Worm (Caenorhabditis elegans) whole organism, late embryonic: ENCODE data around the gene R13H4.2.

ENCODE experiments used
- C08G9.2 ChIP-seq: sonication (generic microtip); optimal IDR thresholded peaks from 2 replicates; lab custom pipeline; 2016; ENCODE audit warnings: mild to moderate bottlenecking, missing genetic modification characterization, moderate library complexity, missing compliant biosample characterization
- F13H6.1 ChIP-seq: sonication (generic microtip); optimal IDR thresholded peaks from 2 replicates; lab custom pipeline; 2016; ENCODE audit warnings: missing genetic modification characterization, missing compliant biosample characterization
- Y22D7AL.16 ChIP-seq: sonication (generic microtip); optimal IDR thresholded peaks from 2 replicates; lab custom pipeline; 2016; ENCODE audit warnings: missing genetic modification characterization, missing compliant biosample characterization
- ahr-1 ChIP-seq: sonication (generic microtip); optimal IDR thresholded peaks from 2 replicates; lab custom pipeline; 2016; ENCODE audit warnings: missing genetic modification characterization, missing compliant biosample characterization
- ama-1 ChIP-seq: fragments of 150-350 bp; optimal IDR thresholded peaks from 2 replicates; lab custom pipeline; 2014
- ceh-14 ChIP-seq: sonication (generic microtip); optimal IDR thresholded peaks from 2 replicates; lab custom pipeline; 2016; ENCODE audit warnings: missing genotype, missing genetic modification characterization, missing compliant biosample characterization
- ceh-19 ChIP-seq: fragments of 200-800 bp; sonication (Bioruptor generic); optimal IDR thresholded peaks from 2 replicates; lab custom pipeline; 2018; ENCODE audit warnings: mild to moderate bottlenecking, missing genetic modification characterization, missing compliant biosample characterization
- ceh-2 ChIP-seq: sonication (generic microtip); optimal IDR thresholded peaks from 2 replicates; lab custom pipeline; 2016; ENCODE audit warnings: missing genotype, missing genetic modification characterization, missing compliant biosample characterization
- ceh-22 ChIP-seq: sonication (generic microtip); optimal IDR thresholded peaks from 2 replicates; lab custom pipeline; 2017; ENCODE audit warnings: missing biosample characterization, missing genetic modification characterization
- ceh-24 ChIP-seq: sonication (generic microtip); optimal IDR thresholded peaks from 2 replicates; lab custom pipeline; 2016; ENCODE audit warnings: mild to moderate bottlenecking, missing genetic modification characterization, missing compliant biosample characterization
- ceh-30 ChIP-seq: fragments of 150-350 bp; optimal IDR thresholded peaks from 2 replicates; lab custom pipeline; 2014; ENCODE audit warnings: missing biosample characterization, missing genetic modification characterization
- ceh-31 ChIP-seq: sonication (generic microtip); optimal IDR thresholded peaks from 2 replicates; lab custom pipeline; 2016; ENCODE audit warnings: missing genetic modification characterization, missing compliant biosample characterization
- ceh-48 ChIP-seq: sonication (generic microtip); optimal IDR thresholded peaks from 2 replicates; lab custom pipeline; 2016; ENCODE audit warnings: missing genetic modification characterization, inconsistent platforms, missing compliant biosample characterization
- che-1 ChIP-seq: sonication (generic microtip); optimal IDR thresholded peaks from 2 replicates; lab custom pipeline; 2016; ENCODE audit warnings: mild to moderate bottlenecking, missing genetic modification characterization, missing compliant biosample characterization
- elt-4 ChIP-seq: sonication (generic microtip); optimal IDR thresholded peaks from 2 replicates; lab custom pipeline; 2016; ENCODE audit warnings: missing genetic modification characterization, missing compliant biosample characterization
- fax-1 ChIP-seq: sonication (generic microtip); optimal IDR thresholded peaks from 2 replicates; lab custom pipeline; 2016; ENCODE audit warnings: missing genotype, missing genetic modification characterization, missing compliant biosample characterization
- fkh-10 ChIP-seq: fragments of 150-350 bp; optimal IDR thresholded peaks from 2 replicates; lab custom pipeline; 2014; ENCODE audit warnings: missing biosample characterization, missing genetic modification reagents, missing genetic modification characterization
- fkh-6 ChIP-seq: sonication (generic microtip); optimal IDR thresholded peaks from 2 replicates; lab custom pipeline; 2016; ENCODE audit warnings: missing genetic modification characterization, missing compliant biosample characterization
- gmeb-2 ChIP-seq: sonication (generic microtip); optimal IDR thresholded peaks from 2 replicates; lab custom pipeline; 2016; ENCODE audit warnings: missing genetic modification characterization, inconsistent platforms, missing compliant biosample characterization
- hlh-15 ChIP-seq: sonication (generic microtip); optimal IDR thresholded peaks from 2 replicates; lab custom pipeline; 2016; ENCODE audit warnings: missing genetic modification characterization, missing compliant biosample characterization
- lim-6 ChIP-seq: sonication (generic microtip); optimal IDR thresholded peaks from 2 replicates; lab custom pipeline; 2016; ENCODE audit warnings: missing genetic modification characterization, missing compliant biosample characterization
- mec-3 ChIP-seq: sonication (generic microtip); optimal IDR thresholded peaks from 2 replicates; lab custom pipeline; 2016; ENCODE audit warnings: borderline replicate concordance, missing genetic modification characterization, missing compliant biosample characterization
- nhr-11 ChIP-seq: fragments of 150-350 bp; optimal IDR thresholded peaks from 2 replicates; lab custom pipeline; 2014; ENCODE audit warnings: missing biosample characterization, missing genetic modification characterization
- nhr-232 ChIP-seq: sonication (generic microtip); optimal IDR thresholded peaks from 2 replicates; lab custom pipeline; 2016; ENCODE audit warnings: missing genetic modification characterization, missing compliant biosample characterization
- pag-3 ChIP-seq: sonication (generic microtip); optimal IDR thresholded peaks from 2 replicates; lab custom pipeline; 2016; ENCODE audit warnings: missing compliant biosample characterization, missing genetic modification characterization, borderline replicate concordance
- pax-1 ChIP-seq: fragments of 150-350 bp; optimal IDR thresholded peaks from 2 replicates; lab custom pipeline; 2014; ENCODE audit warnings: missing biosample characterization, missing genetic modification characterization
- pha-2 ChIP-seq: sonication (generic microtip); optimal IDR thresholded peaks from 2 replicates; lab custom pipeline; 2017; ENCODE audit warnings: mild to moderate bottlenecking, missing genetic modification characterization, missing compliant biosample characterization
- pqm-1 ChIP-seq: sonication (generic microtip); optimal IDR thresholded peaks from 2 replicates; lab custom pipeline; 2016; ENCODE audit warnings: missing genetic modification characterization, missing compliant biosample characterization
- ref-2 ChIP-seq: sonication (generic microtip); optimal IDR thresholded peaks from 2 replicates; lab custom pipeline; 2016; ENCODE audit warnings: missing genetic modification characterization, missing compliant biosample characterization
- rnt-1 ChIP-seq: sonication (generic microtip); optimal IDR thresholded peaks from 2 replicates; lab custom pipeline; 2016; ENCODE audit warnings: missing genetic modification characterization, missing compliant biosample characterization
- sox-2 ChIP-seq: fragments of 200-800 bp; sonication (Bioruptor generic); IDR thresholded peaks from 2 replicates; pipeline ENCODE4 v1.3.6; 2022; ENCODE audit warnings: missing genetic modification reagents, missing genetic modification characterization, missing compliant biosample characterization
- syd-9 ChIP-seq: sonication (generic microtip); optimal IDR thresholded peaks from 2 replicates; lab custom pipeline; 2016; ENCODE audit warnings: mild to moderate bottlenecking, missing genetic modification characterization, moderate library complexity, missing compliant biosample characterization
- tbx-2 ChIP-seq: sonication (generic microtip); optimal IDR thresholded peaks from 2 replicates; lab custom pipeline; 2016; ENCODE audit warnings: missing genetic modification characterization, missing compliant biosample characterization
- tbx-7 ChIP-seq: sonication (generic microtip); optimal IDR thresholded peaks from 2 replicates; lab custom pipeline; 2016; ENCODE audit warnings: missing genotype, missing genetic modification characterization, missing compliant biosample characterization
- unc-42 ChIP-seq: sonication (generic microtip); optimal IDR thresholded peaks from 2 replicates; lab custom pipeline; 2016; ENCODE audit warnings: missing genotype, missing genetic modification characterization, missing compliant biosample characterization
- unc-55 ChIP-seq: sonication (generic microtip); optimal IDR thresholded peaks from 2 replicates; lab custom pipeline; 2017; ENCODE audit warnings: missing biosample characterization, missing genetic modification reagents, missing genetic modification characterization
- unc-86 ChIP-seq: sonication (generic microtip); optimal IDR thresholded peaks from 2 replicates; lab custom pipeline; 2016; ENCODE audit warnings: missing genetic modification characterization, missing compliant biosample characterization
- zip-5 ChIP-seq: sonication (generic microtip); optimal IDR thresholded peaks from 2 replicates; lab custom pipeline; 2016; ENCODE audit warnings: missing genetic modification characterization, missing compliant biosample characterization
- ztf-16 ChIP-seq: sonication (generic microtip); optimal IDR thresholded peaks from 2 replicates; lab custom pipeline; 2017; ENCODE audit warnings: missing genetic modification characterization, missing compliant biosample characterization

R13H4.2 gene

ce11 chrV:11844828-11845227 lies 8.6 kb downstream of the R13H4.2 start (continued):
- TF ChIP-seq pqm-1 (tag; lab: Kevin White, UChicago): peak; percentile 5
- peak; percentile 42 for TF ChIP-seq unc-55
- TF ChIP-seq ceh-19 (GFP tag; lab: Kevin White, UChicago): no peak
- TF ChIP-seq rnt-1 (tag; lab: Kevin White, UChicago): peak; percentile 13
- no peak for TF ChIP-seq tbx-7 (tag; lab: Kevin White, UChicago)
- TF ChIP-seq nhr-232 (tag; lab: Kevin White, UChicago): peak; percentile 13
- no peak for TF ChIP-seq ceh-30 (tag; lab: Kevin White, UChicago)
- TF ChIP-seq nhr-11 (tag; lab: Kevin White, UChicago): no peak
- no peak for TF ChIP-seq F13H6.1
- TF ChIP-seq syd-9 (tag; lab: Kevin White, UChicago): peak; percentile 64
- TF ChIP-seq elt-4 (tag; lab: Kevin White, UChicago): no peak
- no peak for TF ChIP-seq ceh-48 (tag; lab: Kevin White, UChicago)
- no peak for TF ChIP-seq pax-1 (tag; lab: Kevin White, UChicago)
- no peak for TF ChIP-seq pha-2 (tag; lab: Kevin White, UChicago)
- TF ChIP-seq ahr-1 (tag; lab: Kevin White, UChicago): no peak
- TF ChIP-seq unc-86 (tag; lab: Kevin White, UChicago): no peak
- TF ChIP-seq fax-1 (tag; lab: Kevin White, UChicago): no peak
- peak; percentile 66 for TF ChIP-seq tbx-2 (tag; lab: Kevin White, UChicago)
- no peak for TF ChIP-seq ceh-24 (tag; lab: Kevin White, UChicago)
- no peak for TF ChIP-seq mec-3
- no peak for TF ChIP-seq pag-3 (tag; lab: Kevin White, UChicago)
- TF ChIP-seq hlh-15: no peak
- TF ChIP-seq ceh-31: peak; percentile 54
- TF ChIP-seq fkh-6 (tag; lab: Kevin White, UChicago): peak; percentile 60
- no peak for TF ChIP-seq gmeb-2
- no peak for TF ChIP-seq che-1 (tag; lab: Kevin White, UChicago)
- TF ChIP-seq ama-1: no peak
- TF ChIP-seq Y22D7AL.16: no peak

ce11 chrV:11845492-11845891 lies 9.3 kb downstream of the R13H4.2 start, which contains the start of gene hmp-1:
hmp-1 (plus strand) TSS chrV:11845871.
- TF ChIP-seq sox-2 (GFP tag; lab: Robert Waterston, UW) (no peak), ceh-2 (tag; lab: Kevin White, UChicago) (no peak), ama-1 (no peak)

- no peak for TF ChIP-seq fax-1 (tag; lab: Kevin White, UChicago)
- no peak for TF ChIP-seq hlh-15
- TF ChIP-seq fkh-6 (tag; lab: Kevin White, UChicago): no peak
- TF ChIP-seq ztf-16: no peak
- TF ChIP-seq C08G9.2 (tag; lab: Kevin White, UChicago): no peak
- no peak for TF ChIP-seq syd-9 (tag; lab: Kevin White, UChicago)
- no peak for TF ChIP-seq ceh-31
- no peak for TF ChIP-seq che-1 (tag; lab: Kevin White, UChicago)
Observed at ce11 chrV:11846969-11847368, 10.8 kb downstream of the R13H4.2 start.

ce11 chrV:11849408-11849807 lies 13.2 kb downstream of the R13H4.2 start:
- TF ChIP-seq elt-4 (tag; lab: Kevin White, UChicago) (no peak), ceh-14 (no peak), fkh-10 (GFP tag; lab: Kevin White, UChicago) (no peak), lim-6 (no peak), unc-42 (tag; lab: Kevin White, UChicago) (no peak), sox-2 (GFP tag; lab: Robert Waterston, UW) (no peak), syd-9 (tag; lab: Kevin White, UChicago) (no peak), ref-2 (tag; lab: Kevin White, UChicago) (no peak), ceh-22 (tag; lab: Kevin White, UChicago) (no peak), zip-5 (tag; lab: Kevin White, UChicago) (no peak)
- TF ChIP-seq, all 69 proteins: peak for 0
